Worm (Caenorhabditis elegans) whole organism, young adult: ENCODE measurements around the gene F46F5.1.

Source experiments
- B0035.1 ChIP-seq: sonication (generic microtip); optimal IDR thresholded peaks from 2 replicates; lab custom pipeline; 2016; ENCODE audit warnings: missing genetic modification characterization, mild to moderate bottlenecking, missing compliant biosample characterization, missing genotype, missing genetic modification reagents
- B0261.1 ChIP-seq: sonication (generic microtip); optimal IDR thresholded peaks from 2 replicates; lab custom pipeline; 2016; ENCODE audit warnings: mild to moderate bottlenecking, missing genetic modification characterization, moderate library complexity, missing compliant biosample characterization
- C06A6.2 ChIP-seq: fragments of 200-800 bp; sonication (Bioruptor generic); conservative IDR thresholded peaks from 2 replicates; pipeline ENCODE4 v1.3.6; 2022; ENCODE audit warnings: missing genetic modification characterization, missing compliant biosample characterization
- C17E4.6 ChIP-seq: fragments of 200-800 bp; sonication (Bioruptor generic); IDR thresholded peaks from 2 replicates; pipeline ENCODE4 v1.3.6; 2022; ENCODE audit warnings: missing genetic modification reagents, missing genetic modification characterization, missing compliant biosample characterization
- F39B2.1 ChIP-seq: fragments of 200-800 bp; sonication (Bioruptor generic); IDR thresholded peaks from 2 replicates; pipeline ENCODE4 v1.3.6; 2022; ENCODE audit warnings: missing genetic modification reagents, missing genetic modification characterization, missing compliant biosample characterization
- F52B5.7 ChIP-seq: sonication (generic microtip); optimal IDR thresholded peaks from 2 replicates; lab custom pipeline; 2016; ENCODE audit warnings: mild to moderate bottlenecking, missing genetic modification characterization, missing compliant biosample characterization
- Y79H2A.3 ChIP-seq: fragments of 200-800 bp; sonication (Bioruptor generic); conservative IDR thresholded peaks from 2 replicates; pipeline ENCODE4 v1.3.6; 2022; ENCODE audit warnings: missing genetic modification reagents, missing genetic modification characterization, missing compliant biosample characterization
- Y95B8A.8 ChIP-seq: fragments of 200-800 bp; sonication (Bioruptor generic); IDR thresholded peaks from 2 replicates; pipeline ENCODE4 v1.3.6; 2022; ENCODE audit warnings: missing genetic modification reagents, missing genetic modification characterization, missing compliant biosample characterization
- akir-1 ChIP-seq: fragments of 200-800 bp; sonication (Bioruptor generic); optimal IDR thresholded peaks from 2 replicates; lab custom pipeline; 2018; ENCODE audit warnings: mild to moderate bottlenecking, missing genetic modification characterization, moderate library complexity, missing compliant biosample characterization
- ama-1 ChIP-seq, 3 experiments: fragments of 150-350 bp in 1 of 3; sonication (generic microtip) in 2 of 3; optimal IDR thresholded peaks; 2 replicates each; lab custom pipeline; 2014 to 2018; ENCODE audit warnings: missing biosample characterization in 2 of 3, missing genetic modification characterization in 2 of 3, missing genetic modification reagents in 2 of 3
- aptf-2 ChIP-seq: fragments of 200-800 bp; sonication (Bioruptor generic); conservative IDR thresholded peaks from 2 replicates; pipeline ENCODE4 v1.3.6; 2022; ENCODE audit warnings: missing genetic modification reagents, missing genetic modification characterization, missing compliant biosample characterization
- athp-1 ChIP-seq: sonication (generic microtip); optimal IDR thresholded peaks from 2 replicates; lab custom pipeline; 2017; ENCODE audit warnings: mild to moderate bottlenecking, missing genetic modification characterization, missing compliant biosample characterization
- cebp-1 ChIP-seq, 2 experiments: fragments of 200-800 bp in 1 of 2; sonication (Bioruptor generic) in 1 of 2; sonication (generic microtip) in 1 of 2; IDR thresholded peaks in 1 of 2; optimal IDR thresholded peaks in 1 of 2; 2 replicates each; pipeline versions ENCODE4 v1.3.6 to Lab custom; 2017 to 2022; ENCODE audit warnings: missing compliant biosample characterization in 2 of 2, missing genetic modification characterization in 2 of 2, mild to moderate bottlenecking in 1 of 2, missing genetic modification reagents in 1 of 2, moderate library complexity in 1 of 2
- ceh-58 ChIP-seq: fragments of 200-800 bp; sonication (Bioruptor generic); IDR thresholded peaks from 2 replicates; pipeline ENCODE4 v1.3.6; 2022; ENCODE audit warnings: missing genetic modification characterization, missing compliant biosample characterization
- dox-1 ChIP-seq: fragments of 200-800 bp; sonication (Bioruptor generic); IDR thresholded peaks from 2 replicates; pipeline ENCODE4 v1.3.6; 2022; ENCODE audit warnings: missing genetic modification reagents, missing genetic modification characterization, missing compliant biosample characterization
- dpff-1 ChIP-seq: sonication (generic microtip); optimal IDR thresholded peaks from 2 replicates; lab custom pipeline; 2017; ENCODE audit warnings: mild to moderate bottlenecking, missing genetic modification characterization, missing compliant biosample characterization
- egl-44 ChIP-seq: fragments of 200-800 bp; sonication (Bioruptor generic); IDR thresholded peaks from 2 replicates; pipeline ENCODE4 v1.3.6; 2022; ENCODE audit warnings: missing genetic modification reagents, missing genetic modification characterization, missing compliant biosample characterization
- ets-4 ChIP-seq: fragments of 200-800 bp; sonication (Bioruptor generic); optimal IDR thresholded peaks from 2 replicates; lab custom pipeline; 2018; ENCODE audit warnings: mild to moderate bottlenecking, missing genetic modification characterization, missing compliant biosample characterization
- him-1 ChIP-seq: sonication (generic microtip); optimal IDR thresholded peaks from 2 replicates; lab custom pipeline; 2016; ENCODE audit warnings: missing genotype, missing genetic modification reagents, missing genetic modification characterization, missing compliant biosample characterization
- hmg-1.2 ChIP-seq: fragments of 200-800 bp; sonication (Bioruptor generic); IDR thresholded peaks from 2 replicates; pipeline ENCODE4 v1.3.6; 2022; ENCODE audit warnings: missing genetic modification reagents, missing genetic modification characterization, missing compliant biosample characterization
- hmg-20 ChIP-seq: fragments of 200-800 bp; sonication (Bioruptor generic); IDR thresholded peaks from 2 replicates; pipeline ENCODE4 v1.3.6; 2022; ENCODE audit warnings: missing genetic modification reagents, missing genetic modification characterization, missing compliant biosample characterization
- lin-26 ChIP-seq: fragments of 200-800 bp; sonication (Bioruptor generic); IDR thresholded peaks from 2 replicates; pipeline ENCODE4 v1.3.6; 2022; ENCODE audit warnings: missing genetic modification reagents, missing genetic modification characterization, missing compliant biosample characterization
- lin-40 ChIP-seq: sonication (generic microtip); optimal IDR thresholded peaks from 2 replicates; lab custom pipeline; 2016; ENCODE audit warnings: missing genetic modification characterization, mild to moderate bottlenecking, missing compliant biosample characterization, missing genotype, missing genetic modification reagents
- lin-54 ChIP-seq: fragments of 200-800 bp; sonication (Bioruptor generic); optimal IDR thresholded peaks from 2 replicates; lab custom pipeline; 2018; ENCODE audit warnings: mild to moderate bottlenecking, missing genetic modification characterization, missing compliant biosample characterization
- lir-1 ChIP-seq: fragments of 200-800 bp; sonication (Bioruptor generic); conservative IDR thresholded peaks from 2 replicates; pipeline ENCODE4 v1.3.6; 2022; ENCODE audit warnings: missing genetic modification reagents, missing genetic modification characterization, missing compliant biosample characterization
- lsl-1 ChIP-seq: fragments of 200-800 bp; sonication (Bioruptor generic); optimal IDR thresholded peaks from 2 replicates; lab custom pipeline; 2018; ENCODE audit warnings: mild to moderate bottlenecking, missing genetic modification characterization, moderate library complexity, missing compliant biosample characterization
- madf-3 ChIP-seq: fragments of 200-800 bp; sonication (Bioruptor generic); IDR thresholded peaks from 2 replicates; pipeline ENCODE4 v1.3.6; 2022; ENCODE audit warnings: missing genetic modification reagents, missing genetic modification characterization, missing compliant biosample characterization
- madf-6 ChIP-seq: fragments of 200-800 bp; sonication (Bioruptor generic); IDR thresholded peaks from 2 replicates; pipeline ENCODE4 v1.3.6; 2022; ENCODE audit warnings: missing genetic modification reagents, missing genetic modification characterization, missing compliant biosample characterization
- madf-8 ChIP-seq: fragments of 200-800 bp; sonication (Bioruptor generic); conservative IDR thresholded peaks from 2 replicates; pipeline ENCODE4 v1.3.6; 2022; ENCODE audit warnings: missing genetic modification reagents, missing genetic modification characterization, missing compliant biosample characterization
- mes-4 ChIP-seq: sonication (generic microtip); optimal IDR thresholded peaks from 2 replicates; lab custom pipeline; 2016; ENCODE audit warnings: missing genotype, missing genetic modification characterization, missing compliant biosample characterization
- nhr-120 ChIP-seq: fragments of 200-800 bp; sonication (Bioruptor generic); IDR thresholded peaks from 2 replicates; pipeline ENCODE4 v1.3.6; 2022; ENCODE audit warnings: missing genetic modification characterization, missing compliant biosample characterization
- rpc-1 ChIP-seq, 2 experiments: fragments of 150-350 bp in 1 of 2; sonication (generic microtip) in 1 of 2; optimal IDR thresholded peaks; 2 replicates each; lab custom pipeline; 2014 to 2018; ENCODE audit warnings: missing biosample characterization in 1 of 2, missing genetic modification characterization in 1 of 2, missing genetic modification reagents in 1 of 2, missing genotype in 1 of 2
- sdz-38 ChIP-seq: sonication (generic microtip); optimal IDR thresholded peaks from 2 replicates; lab custom pipeline; 2016; ENCODE audit warnings: missing genotype, missing genetic modification characterization, missing compliant biosample characterization
- sea-2 ChIP-seq: fragments of 200-800 bp; sonication (Bioruptor generic); IDR thresholded peaks from 2 replicates; pipeline ENCODE4 v1.3.6; 2022; ENCODE audit warnings: missing genetic modification characterization, missing compliant biosample characterization
- snpc-1.1 ChIP-seq: sonication (generic microtip); optimal IDR thresholded peaks from 2 replicates; lab custom pipeline; 2017; ENCODE audit warnings: missing genetic modification characterization, mild to moderate bottlenecking, missing compliant biosample characterization, antibody characterized with exemption, moderate library complexity, missing genotype, missing genetic modification reagents; ENCODE audit not compliant: insufficient read depth
- tbp1 ChIP-seq: fragments of 200-800 bp; sonication (Bioruptor generic); optimal IDR thresholded peaks from 2 replicates; lab custom pipeline; 2018; ENCODE audit warnings: mild to moderate bottlenecking, missing genetic modification characterization, missing compliant biosample characterization
- ztf-6 ChIP-seq: fragments of 200-800 bp; sonication (Bioruptor generic); IDR thresholded peaks from 2 replicates; pipeline ENCODE4 v1.3.6; 2022; ENCODE audit warnings: missing genetic modification reagents, missing genetic modification characterization, missing compliant biosample characterization

Gene F46F5.1

DNA sequence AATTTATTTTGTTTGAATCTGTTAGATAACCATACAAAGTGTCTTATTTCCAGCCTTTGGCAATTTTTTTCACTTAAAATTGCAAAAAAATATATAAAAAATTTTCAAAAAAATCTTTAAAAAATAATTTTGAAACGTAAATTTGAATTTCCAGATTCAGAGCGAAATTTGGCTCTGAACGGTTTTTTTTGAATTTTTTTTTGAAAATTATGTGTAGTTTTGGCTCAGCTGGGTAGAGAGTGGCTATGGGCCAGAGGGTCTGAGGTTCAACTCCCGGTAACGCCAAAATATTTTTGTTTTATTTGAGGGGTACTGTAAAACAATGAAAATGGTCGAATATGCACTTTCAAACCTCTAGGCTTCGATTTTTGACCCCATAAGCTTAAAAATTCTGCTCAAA, 38.3 kb downstream of the F46F5.1 start:
- peak; percentile 40 for TF ChIP-seq rpc-1 (optimal IDR thresholded peaks at IDR 0.05; lab: Kevin White, UChicago)
- peak; percentile 59 for TF ChIP-seq rpc-1 (tag; optimal IDR thresholded peaks at IDR 0.05; lab: Kevin White, UChicago)
- TF ChIP-seq lin-40, result no peak
- TF ChIP-seq hmg-1.2 (GFP tag; lab: Robert Waterston, UW), result no peak
- no peak for TF ChIP-seq akir-1 (GFP tag; lab: Kevin White, UChicago)
- TF ChIP-seq B0261.1 (tag; lab: Kevin White, UChicago), result peak; percentile 32
- TF ChIP-seq dpff-1 (tag; lab: Kevin White, UChicago), result no peak
- TF ChIP-seq snpc-1.1, result no peak
- TF ChIP-seq tbp1 (GFP tag; lab: Kevin White, UChicago), result peak; percentile 72
- no peak for TF ChIP-seq F52B5.7 (tag; lab: Kevin White, UChicago)
- no peak for TF ChIP-seq him-1 (tag; lab: Kevin White, UChicago)
- no peak for TF ChIP-seq madf-6
- no peak for TF ChIP-seq ama-1 (optimal IDR thresholded peaks at IDR 0.05; lab: Kevin White, UChicago)
- TF ChIP-seq ama-1 (GFP tag; optimal IDR thresholded peaks at IDR 0.05; lab: Kevin White, UChicago), result no peak
- no peak for TF ChIP-seq hmg-20 (GFP tag; lab: Robert Waterston, UW)

DNA sequence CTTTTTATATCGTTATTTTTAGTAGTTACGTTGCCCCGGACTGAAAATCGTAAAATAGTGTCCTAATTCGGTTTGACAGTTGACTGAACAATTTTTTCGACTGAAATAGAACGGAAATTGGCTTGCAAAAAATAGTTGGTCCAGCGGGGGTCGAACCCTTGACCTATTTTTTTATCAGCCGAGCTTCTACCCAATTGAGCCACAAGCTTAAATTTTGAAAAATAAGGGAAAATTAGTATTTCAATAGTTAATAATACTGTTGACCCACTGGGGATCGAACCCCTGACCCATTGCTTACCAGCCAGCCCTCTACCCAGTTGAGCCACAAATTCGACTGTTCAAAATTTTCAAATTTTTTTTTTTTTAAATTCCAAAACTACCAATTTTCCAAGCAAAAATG, 39.9 kb downstream of the F46F5.1 start:
- TF ChIP-seq ama-1 (optimal IDR thresholded peaks at IDR 0.05; lab: Kevin White, UChicago), result no peak
- no peak for TF ChIP-seq ama-1 (GFP tag; optimal IDR thresholded peaks at IDR 0.05; lab: Kevin White, UChicago)
- no peak for TF ChIP-seq sdz-38
- TF ChIP-seq ztf-6 (GFP tag; lab: Robert Waterston, UW), result no peak
- no peak for TF ChIP-seq egl-44
- no peak for TF ChIP-seq aptf-2 (GFP tag; lab: Robert Waterston, UW)
- TF ChIP-seq ets-4 (GFP tag; lab: Kevin White, UChicago), result no peak
- no peak for TF ChIP-seq mes-4 (tag; lab: Kevin White, UChicago)
- TF ChIP-seq Y95B8A.8 (GFP tag; lab: Robert Waterston, UW), result no peak
- no peak for TF ChIP-seq C17E4.6 (GFP tag; lab: Robert Waterston, UW)
- TF ChIP-seq F39B2.1, result no peak
- no peak for TF ChIP-seq ceh-58 (GFP tag; lab: Robert Waterston, UW)
- no peak for TF ChIP-seq madf-8 (GFP tag; lab: Robert Waterston, UW)
- TF ChIP-seq cebp-1 (GFP tag; IDR thresholded peaks at IDR 0.05; lab: Robert Waterston, UW), result no peak
- TF ChIP-seq cebp-1 (tag; optimal IDR thresholded peaks at IDR 0.05; lab: Kevin White, UChicago), result no peak
- TF ChIP-seq athp-1 (tag; lab: Kevin White, UChicago), result no peak
- TF ChIP-seq dox-1 (GFP tag; lab: Robert Waterston, UW), result no peak
- TF ChIP-seq nhr-120 (GFP tag; lab: Robert Waterston, UW), result no peak
- TF ChIP-seq B0035.1 (tag; lab: Kevin White, UChicago), result no peak
- no peak for TF ChIP-seq Y79H2A.3 (GFP tag; lab: Robert Waterston, UW)
- no peak for TF ChIP-seq sea-2 (GFP tag; lab: Robert Waterston, UW)
- peak; percentile 15; the same call in 1 of the 2 replicates for TF ChIP-seq lin-26 (GFP tag; lab: Robert Waterston, UW)
- no peak for TF ChIP-seq madf-3 (GFP tag; lab: Robert Waterston, UW)
- TF ChIP-seq hmg-1.2 (GFP tag; lab: Robert Waterston, UW), result no peak
- TF ChIP-seq lsl-1 (GFP tag; lab: Kevin White, UChicago), result no peak
- no peak for TF ChIP-seq lir-1 (GFP tag; lab: Robert Waterston, UW)
- no peak for TF ChIP-seq lin-54 (GFP tag; lab: Kevin White, UChicago)
- TF ChIP-seq tbp1 (GFP tag; lab: Kevin White, UChicago), result peak; percentile 76
- no peak for TF ChIP-seq C06A6.2 (GFP tag; lab: Robert Waterston, UW)
- TF ChIP-seq rpc-1 (optimal IDR thresholded peaks at IDR 0.05; lab: Kevin White, UChicago), result peak; percentile 30
- TF ChIP-seq rpc-1 (tag; optimal IDR thresholded peaks at IDR 0.05; lab: Kevin White, UChicago), result peak; percentile 67
- TF ChIP-seq akir-1 (GFP tag; lab: Kevin White, UChicago), result no peak
- TF ChIP-seq B0261.1 (tag; lab: Kevin White, UChicago), result peak; percentile 48
